Fruit fly (Drosophila melanogaster): ENCODE data around the gene ValRS-m.
A peak's percentile ranks its signal among the peaks of the same experiment; 100 is the strongest.

dm6 chr3L:9004788-9005246, 40.2 kb upstream of the ValRS-m start, which contains the start of gene Doc3:
- no peak for TF ChIP-seq CG8478 (optimal IDR thresholded peaks at IDR 0.05)
- peak in 1 of 2 experiments; percentile 24 for TF ChIP-seq CTCF (optimal IDR thresholded peaks at IDR 0.05)
